Fruit fly (Drosophila melanogaster) whole organism, embryonic: ENCODE data around the gene Orc2.

Source experiments
- CG10147 ChIP-seq: fragments of 200-800 bp; sonication (Bioruptor generic); optimal IDR thresholded peaks from 2 replicates; lab custom pipeline; 2019; ENCODE audit warnings: missing biosample characterization, mild to moderate bottlenecking, missing genetic modification characterization, moderate library complexity
- CG10543 ChIP-seq: fragments of 200-800 bp; sonication (Bioruptor generic); optimal IDR thresholded peaks from 3 replicates; lab custom pipeline; 2017; ENCODE audit warnings: missing biosample characterization, mild to moderate bottlenecking, missing genetic modification characterization, moderate library complexity
- CG10979 ChIP-seq: fragments of 200-800 bp; sonication (Bioruptor generic); optimal IDR thresholded peaks from 2 replicates; lab custom pipeline; 2018; ENCODE audit warnings: missing biosample characterization, mild to moderate bottlenecking, missing genetic modification characterization, moderate library complexity
- CG11723 ChIP-seq: fragments of 200-800 bp; sonication (Bioruptor generic); optimal IDR thresholded peaks from 2 replicates; lab custom pipeline; 2017; ENCODE audit warnings: missing biosample characterization, mild to moderate bottlenecking, missing genetic modification characterization
- CG1233 ChIP-seq: fragments of 200-800 bp; sonication (Bioruptor generic); optimal IDR thresholded peaks from 4 replicates; lab custom pipeline; 2018; ENCODE audit warnings: missing biosample characterization, mild to moderate bottlenecking, missing genetic modification characterization
- CG13123 ChIP-seq: fragments of 200-800 bp; sonication (Bioruptor generic); optimal IDR thresholded peaks from 2 replicates; lab custom pipeline; 2016; ENCODE audit warnings: missing biosample characterization, missing genetic modification characterization
- CG13296 ChIP-seq: fragments of 200-800 bp; sonication (Bioruptor generic); optimal IDR thresholded peaks from 3 replicates; lab custom pipeline; 2018; ENCODE audit warnings: missing biosample characterization, mild to moderate bottlenecking, missing genetic modification characterization
- CG1603 ChIP-seq: fragments of 200-800 bp; sonication (Bioruptor generic); optimal IDR thresholded peaks from 2 replicates; lab custom pipeline; 2019; ENCODE audit warnings: missing biosample characterization, mild to moderate bottlenecking, missing genetic modification characterization, moderate library complexity
- CG2712 ChIP-seq: fragments of 200-800 bp; optimal IDR thresholded peaks from 3 replicates; lab custom pipeline; 2019; ENCODE audit warnings: missing biosample characterization, mild to moderate bottlenecking, missing genetic modification characterization, moderate library complexity
- CG2875 ChIP-seq: fragments of 200-800 bp; sonication (Bioruptor generic); optimal IDR thresholded peaks from 2 replicates; lab custom pipeline; 2017; ENCODE audit warnings: missing biosample characterization, mild to moderate bottlenecking, missing genetic modification characterization, missing genetic modification reagents
- CG2889 ChIP-seq: fragments of 200-800 bp; sonication (Bioruptor generic); IDR thresholded peaks from 3 replicates; pipeline ENCODE4 v1.3.6; 2022; ENCODE audit warnings: missing biosample characterization, missing genetic modification characterization
- CG32767 ChIP-seq: fragments of 200-800 bp; sonication (Bioruptor generic); IDR thresholded peaks from 2 replicates; pipeline ENCODE4 v1.3.6; 2022; ENCODE audit warnings: missing biosample characterization, missing genetic modification characterization
- CG3281 ChIP-seq: fragments of 200-800 bp; sonication (Bioruptor generic); optimal IDR thresholded peaks from 3 replicates; lab custom pipeline; 2017; ENCODE audit warnings: missing biosample characterization, mild to moderate bottlenecking, missing genetic modification characterization
- CG3726 ChIP-seq: fragments of 200-800 bp; sonication (Bioruptor generic); IDR thresholded peaks from 3 replicates; pipeline ENCODE4, ENCODE4 v1.3.6; 2022; ENCODE audit warnings: missing biosample characterization, missing genetic modification characterization
- CG4617 ChIP-seq: fragments of 200-800 bp; sonication (Bioruptor generic); optimal IDR thresholded peaks from 3 replicates; lab custom pipeline; 2016; ENCODE audit warnings: missing biosample characterization, missing genetic modification characterization, borderline replicate concordance
- CG4820 ChIP-seq: fragments of 200-800 bp; sonication (Bioruptor generic); optimal IDR thresholded peaks from 3 replicates; lab custom pipeline; 2016; ENCODE audit warnings: missing biosample characterization, missing genetic modification characterization
- CG6175 ChIP-seq: fragments of 200-800 bp; sonication (Bioruptor generic); IDR thresholded peaks from 3 replicates; pipeline ENCODE4 v1.3.6; 2022; ENCODE audit warnings: missing biosample characterization, missing genetic modification characterization
- CG6813 ChIP-seq: fragments of 200-800 bp; sonication (Bioruptor generic); optimal IDR thresholded peaks from 2 replicates; lab custom pipeline; 2017; ENCODE audit warnings: missing biosample characterization, missing genetic modification characterization, mild to moderate bottlenecking, moderate library complexity, missing genetic modification reagents
- CG7271 ChIP-seq: fragments of 200-800 bp; sonication (Bioruptor generic); optimal IDR thresholded peaks from 2 replicates; lab custom pipeline; 2018; ENCODE audit warnings: missing biosample characterization, mild to moderate bottlenecking, missing genetic modification characterization, moderate library complexity
- CG7786 ChIP-seq: fragments of 200-800 bp; sonication (Bioruptor generic); optimal IDR thresholded peaks from 2 replicates; lab custom pipeline; 2016; ENCODE audit warnings: missing biosample characterization, missing genetic modification characterization
- CG8924 ChIP-seq: fragments of 200-800 bp; optimal IDR thresholded peaks from 3 replicates; lab custom pipeline; 2019; ENCODE audit warnings: missing biosample characterization, mild to moderate bottlenecking, missing genetic modification characterization, moderate library complexity
- CTCF ChIP-seq: fragments of 200-800 bp; sonication (Bioruptor generic); optimal IDR thresholded peaks from 2 replicates; lab custom pipeline; 2017; ENCODE audit warnings: missing biosample characterization, mild to moderate bottlenecking, missing genetic modification characterization, moderate library complexity
- D19B ChIP-seq: fragments of 200-800 bp; sonication (Bioruptor generic); optimal IDR thresholded peaks from 2 replicates; lab custom pipeline; 2017; ENCODE audit warnings: missing biosample characterization, mild to moderate bottlenecking, missing genetic modification characterization
- Dad ChIP-seq: fragments of 200-800 bp; sonication (Bioruptor generic); optimal IDR thresholded peaks from 3 replicates; lab custom pipeline; 2016; ENCODE audit warnings: missing biosample characterization, missing genetic modification characterization
- HLH54F ChIP-seq: fragments of 200-800 bp; sonication (Bioruptor generic); optimal IDR thresholded peaks from 3 replicates; lab custom pipeline; 2016; ENCODE audit warnings: missing biosample characterization, missing genetic modification characterization
- HmgD ChIP-seq: fragments of 200-800 bp; sonication (Bioruptor generic); optimal IDR thresholded peaks from 3 replicates; lab custom pipeline; 2016; ENCODE audit warnings: missing biosample characterization, missing genetic modification characterization
- Lhr ChIP-seq: fragments of 200-800 bp; sonication (Bioruptor generic); optimal IDR thresholded peaks from 3 replicates; lab custom pipeline; 2017; ENCODE audit warnings: mild to moderate bottlenecking, missing biosample characterization, missing genetic modification reagents, missing genetic modification characterization
- MBD-R2 ChIP-seq: fragments of 200-800 bp; sonication (Bioruptor generic); IDR thresholded peaks from 2 replicates; pipeline ENCODE4 v1.3.6; 2022; ENCODE audit warnings: missing biosample characterization, missing genetic modification characterization
- Nf-YB ChIP-seq: fragments of 200-800 bp; sonication (Bioruptor generic); optimal IDR thresholded peaks from 3 replicates; lab custom pipeline; 2019; ENCODE audit warnings: missing biosample characterization, mild to moderate bottlenecking, missing genetic modification characterization, moderate library complexity
- PHDP ChIP-seq: fragments of 200-800 bp; sonication (Bioruptor generic); optimal IDR thresholded peaks from 3 replicates; lab custom pipeline; 2018; ENCODE audit warnings: missing biosample characterization, mild to moderate bottlenecking, missing genetic modification characterization, moderate library complexity
- Scr ChIP-seq: fragments of 200-800 bp; sonication (Bioruptor generic); IDR thresholded peaks from 2 replicates; pipeline ENCODE4 v1.3.6; 2022; ENCODE audit warnings: missing biosample characterization, missing genetic modification characterization; ENCODE audit not compliant: partially characterized antibody
- Six4 ChIP-seq: fragments of 200-800 bp; sonication (Bioruptor generic); optimal IDR thresholded peaks from 2 replicates; lab custom pipeline; 2016; ENCODE audit warnings: missing biosample characterization, missing genetic modification characterization
- Sry-β ChIP-seq: fragments of 200-800 bp; sonication (Bioruptor generic); optimal IDR thresholded peaks from 2 replicates; lab custom pipeline; 2018; ENCODE audit warnings: missing biosample characterization, mild to moderate bottlenecking, missing genetic modification characterization, moderate library complexity
- TFAM ChIP-seq: fragments of 200-800 bp; sonication (Bioruptor generic); optimal IDR thresholded peaks from 2 replicates; lab custom pipeline; 2017; ENCODE audit warnings: missing biosample characterization, missing genetic modification characterization, inconsistent platforms
- Tbp ChIP-seq: fragments of >200 bp; optimal IDR thresholded peaks from 2 replicates; lab custom pipeline; 2018; ENCODE audit warnings: missing biosample characterization, missing genetic modification characterization
- cato ChIP-seq: fragments of 200-800 bp; sonication (Bioruptor generic); optimal IDR thresholded peaks from 2 replicates; lab custom pipeline; 2016; ENCODE audit warnings: missing biosample characterization, missing genetic modification characterization, borderline replicate concordance
- chif ChIP-seq, 2 experiments: fragments of 200-800 bp; sonication (Bioruptor generic); optimal IDR thresholded peaks; 3 replicates each; lab custom pipeline; 2016; ENCODE audit warnings: missing biosample characterization in 2 of 2, missing genetic modification characterization in 2 of 2
- chn ChIP-seq: fragments of 200-800 bp; sonication (Bioruptor generic); optimal IDR thresholded peaks from 2 replicates; lab custom pipeline; 2016; ENCODE audit warnings: missing biosample characterization, missing genetic modification characterization
- dm ChIP-seq: fragments of 200-800 bp; sonication (Bioruptor generic); optimal IDR thresholded peaks from 3 replicates; lab custom pipeline; 2016; ENCODE audit warnings: missing biosample characterization, missing genetic modification characterization
- fd96Cb ChIP-seq: fragments of 200-800 bp; sonication (Bioruptor generic); optimal IDR thresholded peaks from 2 replicates; lab custom pipeline; 2018; ENCODE audit warnings: missing biosample characterization, mild to moderate bottlenecking, missing genetic modification characterization, moderate library complexity
- gcm ChIP-seq: fragments of 200-800 bp; sonication (Bioruptor generic); optimal IDR thresholded peaks from 2 replicates; lab custom pipeline; 2019; ENCODE audit warnings: missing biosample characterization, mild to moderate bottlenecking, missing genetic modification characterization, moderate library complexity
- insv ChIP-seq, 2 experiments: fragments of 200-800 bp; sonication (Bioruptor generic); optimal IDR thresholded peaks; 3 replicates each; lab custom pipeline; 2016 to 2018; ENCODE audit warnings: missing biosample characterization in 2 of 2, missing genetic modification characterization in 2 of 2
- jigr1 ChIP-seq: fragments of 200-800 bp; sonication (Bioruptor generic); IDR thresholded peaks from 3 replicates; pipeline ENCODE4 v1.3.6; 2022; ENCODE audit warnings: missing biosample characterization, missing genetic modification characterization
- repo ChIP-seq: fragments of 200-800 bp; sonication (Bioruptor generic); optimal IDR thresholded peaks from 2 replicates; lab custom pipeline; 2016; ENCODE audit warnings: missing biosample characterization, missing genetic modification characterization
- salm ChIP-seq: fragments of 200-800 bp; sonication (Bioruptor generic); optimal IDR thresholded peaks from 2 replicates; lab custom pipeline; 2018; ENCODE audit warnings: missing biosample characterization, mild to moderate bottlenecking, missing genetic modification characterization
- sisA ChIP-seq: fragments of 200-800 bp; sonication (Bioruptor generic); IDR thresholded peaks from 2 replicates; pipeline ENCODE4 v1.3.6; 2022; ENCODE audit warnings: missing biosample characterization, missing genetic modification characterization
- so ChIP-seq: fragments of 200-800 bp; sonication (Bioruptor generic); IDR thresholded peaks from 3 replicates; pipeline ENCODE4 v1.3.6; 2022; ENCODE audit warnings: missing biosample characterization, missing genetic modification characterization
- sqz ChIP-seq: fragments of 200-800 bp; sonication (Bioruptor generic); optimal IDR thresholded peaks from 3 replicates; lab custom pipeline; 2018; ENCODE audit warnings: missing biosample characterization, mild to moderate bottlenecking, missing genetic modification characterization
- tll ChIP-seq, 2 experiments: fragments of 200-800 bp in 1 of 2; fragments of >200 bp in 1 of 2; sonication (Bioruptor generic) in 1 of 2; optimal IDR thresholded peaks; 2 replicates each; lab custom pipeline; 2017 to 2019; ENCODE audit warnings: missing biosample characterization in 2 of 2, missing genetic modification characterization in 2 of 2, mild to moderate bottlenecking in 1 of 2, moderate library complexity in 1 of 2
- vfl ChIP-seq: fragments of 200-800 bp; sonication (Bioruptor generic); optimal IDR thresholded peaks from 2 replicates; lab custom pipeline; 2016; ENCODE audit warnings: missing biosample characterization, missing genetic modification characterization
- wdn ChIP-seq: fragments of 200-800 bp; sonication (Bioruptor generic); IDR thresholded peaks from 2 replicates; pipeline ENCODE4 v1.3.6; 2022; ENCODE audit warnings: missing biosample characterization, missing genetic modification characterization
- zen2 ChIP-seq: fragments of 200-800 bp; sonication (Bioruptor generic); IDR thresholded peaks from 3 replicates; pipeline ENCODE4 v1.3.6; 2022; ENCODE audit warnings: missing biosample characterization, missing genetic modification characterization; ENCODE audit not compliant: partially characterized antibody

Gene Orc2

DNA sequence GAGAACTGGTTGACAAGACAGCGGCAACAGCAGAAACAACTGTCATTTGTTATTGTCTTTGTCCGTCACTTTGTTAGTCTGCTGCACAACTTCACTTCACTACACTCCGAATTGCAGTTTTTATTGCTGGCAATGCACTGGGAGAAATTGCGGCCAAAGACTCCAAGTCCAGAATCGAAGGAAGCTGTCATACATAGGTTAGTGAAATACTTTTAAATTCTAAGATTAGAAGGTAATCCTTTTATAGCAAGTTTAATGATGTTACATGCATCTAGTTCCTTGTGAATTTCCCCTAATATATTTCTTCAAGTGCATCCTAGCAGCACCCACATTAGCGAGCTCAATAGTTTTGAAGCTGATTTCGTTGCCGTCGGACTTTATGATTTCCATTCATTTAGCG is 44.2 kb downstream of the Orc2 start (continued):
- TF ChIP-seq Scr (GFP tag; lab: Robert Waterston, UW) (no peak), vfl (GFP tag; lab: Kevin White, UChicago) (no peak), Sry-β (GFP tag; lab: Kevin White, UChicago) (peak; percentile 12), jigr1 (GFP tag; lab: Robert Waterston, UW) (no peak), CTCF (GFP tag; lab: Kevin White, UChicago) (peak; percentile 10), CG1233 (peak; percentile 36), Lhr (GFP tag; lab: Kevin White, UChicago) (no peak), CG11723 (GFP tag; lab: Kevin White, UChicago) (no peak), D19B (GFP tag; lab: Kevin White, UChicago) (no peak), fd96Cb (tag; lab: Kevin White, UChicago) (peak; percentile 65), zen2 (GFP tag; lab: Robert Waterston, UW) (no peak), CG10147 (GFP tag; lab: Kevin White, UChicago) (no peak), sqz (no peak), CG32767 (0 out of 2 replicates have a peak, but pooled peaks have one; percentile 31), Nf-YB (GFP tag; lab: Kevin White, UChicago) (no peak), CG10543 (GFP tag; lab: Kevin White, UChicago) (no peak), CG13123 (GFP tag; lab: Kevin White, UChicago) (no peak), CG3281 (GFP tag; lab: Kevin White, UChicago) (no peak), tll (GFP tag; optimal IDR thresholded peaks at IDR 0.05; lab: Kevin White, UChicago) (no peak), CG10979 (tag; lab: Kevin White, UChicago) (peak; percentile 75), CG7271 (tag; lab: Kevin White, UChicago) (no peak), CG13296 (GFP tag; lab: Kevin White, UChicago) (no peak), wdn (no peak), CG2712 (tag; lab: Kevin White, UChicago) (peak; percentile 61), CG1603 (tag; lab: Kevin White, UChicago) (peak; percentile 70), salm (no peak), CG7786 (GFP tag; lab: Kevin White, UChicago) (no peak), Six4 (GFP tag; lab: Kevin White, UChicago) (peak; percentile 8), sisA (GFP tag; lab: Robert Waterston, UW) (peak; percentile 63), Tbp (no peak), CG2889 (GFP tag; lab: Robert Waterston, UW) (no peak), dm (GFP tag; lab: Kevin White, UChicago) (no peak), cato (GFP tag; lab: Kevin White, UChicago) (no peak), CG6813 (GFP tag; lab: Kevin White, UChicago) (no peak), chn (GFP tag; lab: Kevin White, UChicago) (peak; percentile 40), CG8924 (tag; lab: Kevin White, UChicago) (peak; percentile 32), PHDP (tag; lab: Kevin White, UChicago) (peak; percentile 13), Dad (no peak), CG6175 (GFP tag; lab: Robert Waterston, UW) (no peak), HmgD (GFP tag; lab: Kevin White, UChicago) (no peak), HLH54F (GFP tag; lab: Kevin White, UChicago) (no peak), chif (GFP tag; optimal IDR thresholded peaks at IDR 0.05; lab: Kevin White, UChicago) (peak; percentile 20 to 56), so (no peak), CG3726 (GFP tag; lab: Robert Waterston, UW) (no peak), CG4617 (GFP tag; lab: Kevin White, UChicago) (no peak), CG2875 (peak; percentile 14), TFAM (no peak), MBD-R2 (GFP tag; lab: Robert Waterston, UW) (no peak), gcm (peak; percentile 25), repo (no peak), CG4820 (GFP tag; lab: Kevin White, UChicago) (peak; percentile 67), insv (GFP tag; optimal IDR thresholded peaks at IDR 0.05; lab: Kevin White, UChicago) (no peak)
